Worm (Caenorhabditis elegans): Measurements from ENCODE around the gene F07G11.3.

F07G11.3 gene

DNA sequence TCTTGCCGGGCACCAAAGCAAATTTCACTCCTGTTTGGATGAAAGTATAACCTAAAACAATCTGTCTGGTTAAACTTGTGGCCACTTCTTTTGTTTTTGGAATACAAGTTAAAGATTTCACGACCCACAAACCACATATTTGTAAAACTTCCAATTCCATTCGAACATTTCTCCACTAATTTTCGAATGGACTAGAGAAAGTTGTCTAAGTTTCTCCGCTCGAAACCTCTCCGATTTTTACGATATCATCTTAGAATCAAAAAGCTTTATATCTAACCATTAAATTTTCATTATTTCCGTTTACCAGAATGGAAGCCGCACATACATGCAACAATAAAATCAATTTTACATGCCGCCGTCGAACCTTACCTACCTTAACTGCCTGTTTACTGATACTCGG is at the start of gene F07G11.3:
Gene F07G11.3 (plus strand): TSS at position 301 of the 400 bp plus-strand sequence.
- TF ChIP-seq T22C8.4 (GFP tag; IDR thresholded peaks at IDR 0.05) = no peak
- no peak for TF ChIP-seq ref-1 (GFP tag; conservative IDR thresholded peaks at IDR 0.05)
- TF ChIP-seq med-1 (GFP tag; optimal IDR thresholded peaks at IDR 0.05; ENCODE audit: insufficient read depth) = no peak
- TF ChIP-seq cog-1 (tag; optimal IDR thresholded peaks at IDR 0.05) = no peak
- TF ChIP-seq ztf-23 (GFP tag; IDR thresholded peaks at IDR 0.05) = no peak
- TF ChIP-seq flt-1 (GFP tag; IDR thresholded peaks at IDR 0.05) = no peak
- no peak for TF ChIP-seq tab-1 (GFP tag; IDR thresholded peaks at IDR 0.05)

DNA sequence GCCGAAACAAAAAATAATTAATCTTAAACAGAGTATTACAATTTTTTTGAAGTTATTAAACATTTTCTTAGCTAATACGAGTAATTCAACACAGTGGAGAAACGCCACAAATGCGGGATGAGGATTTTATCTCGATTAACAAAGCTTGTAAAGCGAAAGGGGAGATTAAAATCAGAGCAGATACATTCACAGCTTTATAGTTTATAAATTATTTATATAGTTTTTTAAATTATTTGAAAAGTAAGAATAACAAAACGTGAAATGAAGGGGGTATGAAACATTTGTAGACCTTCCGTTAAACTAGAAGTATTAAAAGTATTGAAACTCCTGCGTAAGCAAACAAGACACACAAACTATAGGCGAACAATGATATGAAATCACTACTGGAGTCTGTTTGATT is 43.5 kb upstream of the F07G11.3 start, which contains the start of gene C05C8.8:
Gene C05C8.8 (minus strand): TSS at position 101 of the 400 bp plus-strand sequence.
- TF ChIP-seq med-1 (GFP tag; optimal IDR thresholded peaks at IDR 0.05; ENCODE audit: insufficient read depth) = no peak
- TF ChIP-seq ztf-23 (GFP tag; IDR thresholded peaks at IDR 0.05) = no peak
- no peak for TF ChIP-seq klf-2 (GFP tag; conservative IDR thresholded peaks at IDR 0.05)
- TF ChIP-seq cog-1 (tag; optimal IDR thresholded peaks at IDR 0.05) = no peak

ce11 chrV:7258965-7259364 is 39.6 kb upstream of the F07G11.3 start, which contains the start of gene C13A2.12:
Gene C13A2.12, plus strand, starts transcription at chrV:7259265.
- TF ChIP-seq T22C8.4 (GFP tag; IDR thresholded peaks at IDR 0.05) = no peak
- TF ChIP-seq flt-1 (GFP tag; IDR thresholded peaks at IDR 0.05) = no peak
- no peak for TF ChIP-seq ztf-29 (GFP tag; IDR thresholded peaks at IDR 0.05)
- TF ChIP-seq cog-1 (tag; optimal IDR thresholded peaks at IDR 0.05) = no peak
- TF ChIP-seq klf-2 (GFP tag; conservative IDR thresholded peaks at IDR 0.05) = no peak
- no peak for TF ChIP-seq tab-1 (GFP tag; IDR thresholded peaks at IDR 0.05)
- no peak for TF ChIP-seq ref-1 (GFP tag; conservative IDR thresholded peaks at IDR 0.05)
- TF ChIP-seq med-1 (GFP tag; optimal IDR thresholded peaks at IDR 0.05; ENCODE audit: insufficient read depth) = no peak
- no peak for TF ChIP-seq ztf-23 (GFP tag; IDR thresholded peaks at IDR 0.05)

DNA sequence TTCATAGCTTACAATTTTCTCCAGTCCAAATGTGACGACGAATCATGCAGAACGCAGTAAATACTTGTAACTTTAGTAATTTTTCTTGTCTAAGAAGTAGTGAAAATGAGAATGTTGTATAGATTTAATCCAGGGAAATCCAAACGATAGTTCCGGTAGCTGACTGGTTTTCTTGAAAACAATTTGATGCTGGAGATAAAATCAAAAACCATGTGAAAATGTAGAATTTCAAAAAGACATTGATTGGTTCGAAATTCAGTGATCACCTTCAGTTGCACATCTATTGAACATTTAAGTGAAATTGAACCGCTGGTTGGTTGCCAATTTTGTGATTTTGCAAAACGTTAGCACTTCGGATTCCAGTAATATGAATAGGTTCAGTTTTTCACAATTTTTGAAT is 34.5 kb upstream of the F07G11.3 start, which contains the start of gene C13A2.9:
Gene C13A2.9 (minus strand): TSS at position 101 of the 400 bp plus-strand sequence.
- TF ChIP-seq med-1 (GFP tag; optimal IDR thresholded peaks at IDR 0.05; ENCODE audit: insufficient read depth) (no peak), klf-2 (GFP tag; conservative IDR thresholded peaks at IDR 0.05) (no peak), tab-1 (GFP tag; IDR thresholded peaks at IDR 0.05) (no peak), ztf-23 (GFP tag; IDR thresholded peaks at IDR 0.05) (no peak), T22C8.4 (GFP tag; IDR thresholded peaks at IDR 0.05) (no peak), flt-1 (GFP tag; IDR thresholded peaks at IDR 0.05) (no peak), cog-1 (tag; optimal IDR thresholded peaks at IDR 0.05) (no peak), ztf-29 (GFP tag; IDR thresholded peaks at IDR 0.05) (no peak), ref-1 (GFP tag; conservative IDR thresholded peaks at IDR 0.05) (no peak)

- TF ChIP-seq klf-2 (GFP tag; conservative IDR thresholded peaks at IDR 0.05) (no peak), T22C8.4 (GFP tag; IDR thresholded peaks at IDR 0.05) (no peak), med-1 (GFP tag; optimal IDR thresholded peaks at IDR 0.05; ENCODE audit: insufficient read depth) (no peak), ztf-23 (GFP tag; IDR thresholded peaks at IDR 0.05) (no peak), cog-1 (tag; optimal IDR thresholded peaks at IDR 0.05) (no peak), ztf-29 (GFP tag; IDR thresholded peaks at IDR 0.05) (no peak), tab-1 (GFP tag; IDR thresholded peaks at IDR 0.05) (no peak), flt-1 (GFP tag; IDR thresholded peaks at IDR 0.05) (no peak), ref-1 (GFP tag; conservative IDR thresholded peaks at IDR 0.05) (no peak)
Measured at ce11 chrV:7266021-7266420, 32.5 kb upstream of the F07G11.3 start, which contains the start of gene C13A2.7. Gene C13A2.7, plus strand, starts transcription at chrV:7266321.

ce11 chrV:7269399-7269798 is 29.2 kb upstream of the F07G11.3 start, which contains the start of gene C13A2.6:
Gene C13A2.6, plus strand, starts transcription at chrV:7269699.
- TF ChIP-seq tab-1 (GFP tag; IDR thresholded peaks at IDR 0.05) = no peak
- no peak for TF ChIP-seq med-1 (GFP tag; optimal IDR thresholded peaks at IDR 0.05; ENCODE audit: insufficient read depth)
- TF ChIP-seq cog-1 (tag; optimal IDR thresholded peaks at IDR 0.05) = no peak
- TF ChIP-seq ztf-23 (GFP tag; IDR thresholded peaks at IDR 0.05) = no peak
- TF ChIP-seq T22C8.4 (GFP tag; IDR thresholded peaks at IDR 0.05) = no peak
- TF ChIP-seq klf-2 (GFP tag; conservative IDR thresholded peaks at IDR 0.05) = no peak
- TF ChIP-seq ztf-29 (GFP tag; IDR thresholded peaks at IDR 0.05) = no peak

ce11 chrV:7274992-7275391 is 23.6 kb upstream of the F07G11.3 start, which contains the start of gene C13A2.10:
Gene C13A2.10, minus strand, starts transcription at chrV:7275092.
- TF ChIP-seq klf-2 (GFP tag; conservative IDR thresholded peaks at IDR 0.05) (no peak), tab-1 (GFP tag; IDR thresholded peaks at IDR 0.05) (no peak), ztf-29 (GFP tag; IDR thresholded peaks at IDR 0.05) (no peak), med-1 (GFP tag; optimal IDR thresholded peaks at IDR 0.05; ENCODE audit: insufficient read depth) (no peak), cog-1 (tag; optimal IDR thresholded peaks at IDR 0.05) (no peak), flt-1 (GFP tag; IDR thresholded peaks at IDR 0.05) (no peak), T22C8.4 (GFP tag; IDR thresholded peaks at IDR 0.05) (no peak), ref-1 (GFP tag; conservative IDR thresholded peaks at IDR 0.05) (no peak), ztf-23 (GFP tag; IDR thresholded peaks at IDR 0.05) (no peak)

- TF ChIP-seq klf-2 (GFP tag; conservative IDR thresholded peaks at IDR 0.05) (no peak), med-1 (GFP tag; optimal IDR thresholded peaks at IDR 0.05; ENCODE audit: insufficient read depth) (no peak), ref-1 (GFP tag; conservative IDR thresholded peaks at IDR 0.05) (no peak), ztf-23 (GFP tag; IDR thresholded peaks at IDR 0.05) (no peak), cog-1 (tag; optimal IDR thresholded peaks at IDR 0.05) (no peak), tab-1 (GFP tag; IDR thresholded peaks at IDR 0.05) (no peak), flt-1 (GFP tag; IDR thresholded peaks at IDR 0.05) (no peak), T22C8.4 (GFP tag; IDR thresholded peaks at IDR 0.05) (no peak)
Measured at ce11 chrV:7275491-7275890, 23.1 kb upstream of the F07G11.3 start, which contains the start of gene C13A2.5. Gene C13A2.5, plus strand, starts transcription at chrV:7275791.

ce11 chrV:7279090-7279489 is 19.5 kb upstream of the F07G11.3 start, which contains the start of gene C13A2.4:
Gene C13A2.4, plus strand, starts transcription at chrV:7279390.
- TF ChIP-seq ztf-29 (GFP tag; IDR thresholded peaks at IDR 0.05) = no peak
- TF ChIP-seq T22C8.4 (GFP tag; IDR thresholded peaks at IDR 0.05) = no peak
- TF ChIP-seq klf-2 (GFP tag; conservative IDR thresholded peaks at IDR 0.05) = no peak
- no peak for TF ChIP-seq flt-1 (GFP tag; IDR thresholded peaks at IDR 0.05)
- TF ChIP-seq med-1 (GFP tag; optimal IDR thresholded peaks at IDR 0.05; ENCODE audit: insufficient read depth) = no peak
- no peak for TF ChIP-seq ref-1 (GFP tag; conservative IDR thresholded peaks at IDR 0.05)
- TF ChIP-seq cog-1 (tag; optimal IDR thresholded peaks at IDR 0.05) = no peak
- TF ChIP-seq tab-1 (GFP tag; IDR thresholded peaks at IDR 0.05) = no peak
- TF ChIP-seq ztf-23 (GFP tag; IDR thresholded peaks at IDR 0.05) = no peak

ce11 chrV:7282037-7282436 is 16.5 kb upstream of the F07G11.3 start, which contains the start of gene C13A2.3:
Gene C13A2.3, plus strand, starts transcription at chrV:7282337.
- no peak for TF ChIP-seq cog-1 (tag; optimal IDR thresholded peaks at IDR 0.05)
- no peak for TF ChIP-seq ref-1 (GFP tag; conservative IDR thresholded peaks at IDR 0.05)
- no peak for TF ChIP-seq T22C8.4 (GFP tag; IDR thresholded peaks at IDR 0.05)
- no peak for TF ChIP-seq flt-1 (GFP tag; IDR thresholded peaks at IDR 0.05)
- TF ChIP-seq ztf-23 (GFP tag; IDR thresholded peaks at IDR 0.05) = no peak
- TF ChIP-seq tab-1 (GFP tag; IDR thresholded peaks at IDR 0.05) = no peak
- TF ChIP-seq med-1 (GFP tag; optimal IDR thresholded peaks at IDR 0.05; ENCODE audit: insufficient read depth) = no peak
- TF ChIP-seq klf-2 (GFP tag; conservative IDR thresholded peaks at IDR 0.05) = no peak
- no peak for TF ChIP-seq ztf-29 (GFP tag; IDR thresholded peaks at IDR 0.05)

Data from whole organism, midembryonic.